Fruit fly (Drosophila melanogaster) whole organism, pupa: ENCODE measurements around the gene CG4613.

Source experiments
- CG14655 ChIP-seq: fragments of 200-800 bp; sonication (Bioruptor generic); optimal IDR thresholded peaks from 3 replicates; lab custom pipeline; 2017; ENCODE audit warnings: mild to moderate bottlenecking, missing biosample characterization, missing genetic modification reagents, missing genetic modification characterization
- CG15710 ChIP-seq: fragments of 200-800 bp; sonication (Bioruptor generic); optimal IDR thresholded peaks from 2 replicates; lab custom pipeline; 2018; ENCODE audit warnings: missing biosample characterization, mild to moderate bottlenecking, missing genetic modification characterization, moderate library complexity
- CG34367 ChIP-seq: fragments of 200-800 bp; sonication (Bioruptor generic); optimal IDR thresholded peaks from 2 replicates; lab custom pipeline; 2018; ENCODE audit warnings: missing biosample characterization, mild to moderate bottlenecking, missing genetic modification characterization
- CG4496 ChIP-seq: fragments of 200-800 bp; sonication (Bioruptor generic); IDR thresholded peaks from 3 replicates; pipeline ENCODE4 v1.3.6; 2022; ENCODE audit warnings: missing biosample characterization, missing genetic modification characterization
- CG9948 ChIP-seq: fragments of 200-800 bp; sonication (Bioruptor generic); optimal IDR thresholded peaks from 2 replicates; lab custom pipeline; 2018; ENCODE audit warnings: missing biosample characterization, mild to moderate bottlenecking, missing genetic modification characterization, moderate library complexity
- Pif1A ChIP-seq: fragments of 200-800 bp; sonication (Bioruptor generic); optimal IDR thresholded peaks from 3 replicates; lab custom pipeline; 2016; ENCODE audit warnings: missing biosample characterization, missing genetic modification characterization
- fd96Ca ChIP-seq: fragments of 200-800 bp; sonication (Bioruptor generic); IDR thresholded peaks from 3 replicates; pipeline ENCODE4 v1.3.6; 2022; ENCODE audit warnings: missing biosample characterization, missing genetic modification characterization

DNA sequence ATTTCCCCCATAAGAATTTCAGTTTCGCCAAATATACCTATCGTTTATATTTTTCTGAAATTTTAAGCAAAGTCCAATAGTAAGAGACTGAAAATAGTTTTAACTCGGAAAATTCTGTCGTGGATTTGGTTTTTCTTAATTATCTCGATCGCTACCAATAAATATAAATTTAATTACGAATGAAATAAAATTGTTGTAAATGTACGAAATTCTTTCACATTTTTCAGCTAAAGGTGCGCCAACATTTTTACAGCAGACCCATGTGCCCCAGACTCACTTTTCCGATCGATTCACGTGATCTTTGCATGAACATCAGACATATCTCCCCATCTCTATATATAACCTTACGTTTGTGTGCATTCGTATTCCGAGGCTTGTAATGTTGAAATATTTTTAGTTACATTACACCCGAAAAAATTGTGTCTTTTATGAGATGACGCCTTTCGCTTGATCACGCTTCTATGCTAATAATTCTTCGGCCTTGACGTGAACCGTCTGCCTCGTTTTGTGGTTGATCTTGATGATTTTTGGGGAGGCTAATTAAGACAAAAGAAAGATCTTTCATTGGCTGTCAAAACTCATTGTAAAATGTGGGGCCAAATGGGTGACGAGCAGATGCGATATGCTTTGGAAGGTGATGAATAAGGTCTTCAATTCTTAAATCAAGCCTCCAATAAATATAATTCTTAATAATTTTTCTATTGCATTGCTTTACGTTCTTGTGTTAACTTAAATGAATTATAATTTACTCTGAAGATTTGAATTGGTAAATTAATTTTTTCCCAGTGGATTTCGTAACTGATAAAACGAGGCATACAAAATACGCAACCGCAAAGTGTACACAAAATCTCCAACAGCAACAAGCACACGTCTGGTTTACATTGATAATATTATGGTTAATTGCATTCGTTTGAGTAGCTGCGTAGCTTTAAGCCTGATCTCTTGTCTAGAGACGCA is 23.8 kb upstream of the CG4613 start:
- TF ChIP-seq fd96Ca (GFP tag; lab: Robert Waterston, UW) (no peak), Pif1A (GFP tag; lab: Kevin White, UChicago) (peak; percentile 40), CG15710 (tag; lab: Kevin White, UChicago) (peak; percentile 31), CG34367 (no peak), CG14655 (GFP tag; lab: Kevin White, UChicago) (peak; percentile 62), CG4496 (GFP tag; lab: Robert Waterston, UW) (no peak), CG9948 (tag; lab: Kevin White, UChicago) (peak; percentile 44)
